Fruit fly (Drosophila melanogaster) whole organism, embryonic: ENCODE results near the gene CG34292.

Experiments used
- BEAF-32 ChIP-seq: fragments of 200-800 bp; sonication (Bioruptor generic); optimal IDR thresholded peaks from 3 replicates; lab custom pipeline; 2017; ENCODE audit warnings: missing biosample characterization, missing genetic modification characterization, mild to moderate bottlenecking, moderate library complexity, missing genetic modification reagents
- CG10209 ChIP-seq: fragments of 200-800 bp; sonication (Bioruptor generic); optimal IDR thresholded peaks from 3 replicates; lab custom pipeline; 2017; ENCODE audit warnings: missing biosample characterization, mild to moderate bottlenecking, missing genetic modification characterization, missing genetic modification reagents
- CG10979 ChIP-seq: fragments of 200-800 bp; sonication (Bioruptor generic); optimal IDR thresholded peaks from 2 replicates; lab custom pipeline; 2018; ENCODE audit warnings: missing biosample characterization, mild to moderate bottlenecking, missing genetic modification characterization, moderate library complexity
- CG11456 ChIP-seq: fragments of 200-800 bp; sonication (Bioruptor generic); IDR thresholded peaks from 3 replicates; pipeline ENCODE4 v1.3.6; 2022; ENCODE audit warnings: missing biosample characterization, missing genetic modification characterization
- CG13894 ChIP-seq: fragments of 200-800 bp; sonication (Bioruptor generic); optimal IDR thresholded peaks from 3 replicates; lab custom pipeline; 2018; ENCODE audit warnings: missing biosample characterization, mild to moderate bottlenecking, missing genetic modification characterization, moderate library complexity
- CG14050 ChIP-seq: fragments of 200-800 bp; sonication (Bioruptor generic); IDR thresholded peaks from 3 replicates; pipeline ENCODE4 v1.3.6; 2022; ENCODE audit warnings: missing biosample characterization, missing genetic modification characterization
- CG17361 ChIP-seq: fragments of 200-800 bp; sonication (Bioruptor generic); IDR thresholded peaks from 3 replicates; pipeline ENCODE4 v1.3.6; 2022; ENCODE audit warnings: missing biosample characterization, missing genetic modification characterization
- CG17568 ChIP-seq: fragments of 200-800 bp; sonication (Bioruptor generic); optimal IDR thresholded peaks from 2 replicates; lab custom pipeline; 2018; ENCODE audit warnings: missing biosample characterization, mild to moderate bottlenecking, missing genetic modification characterization, moderate library complexity
- CG17829 ChIP-seq: fragments of 200-800 bp; optimal IDR thresholded peaks from 2 replicates; lab custom pipeline; 2019; ENCODE audit warnings: missing biosample characterization, mild to moderate bottlenecking, missing genetic modification characterization, moderate library complexity
- CG1832 ChIP-seq: fragments of 200-800 bp; sonication (Bioruptor generic); optimal IDR thresholded peaks from 2 replicates; lab custom pipeline; 2017; ENCODE audit warnings: missing biosample characterization, mild to moderate bottlenecking, missing genetic modification characterization, inconsistent platforms
- CG4424 ChIP-seq: fragments of 200-800 bp; sonication (Bioruptor generic); optimal IDR thresholded peaks from 3 replicates; lab custom pipeline; 2016; ENCODE audit warnings: missing biosample characterization, missing genetic modification characterization
- CG4820 ChIP-seq: fragments of 200-800 bp; sonication (Bioruptor generic); optimal IDR thresholded peaks from 3 replicates; lab custom pipeline; 2016; ENCODE audit warnings: missing biosample characterization, missing genetic modification characterization
- CG5180 ChIP-seq: fragments of 200-800 bp; sonication (Bioruptor generic); optimal IDR thresholded peaks from 3 replicates; lab custom pipeline; 2017; ENCODE audit warnings: missing biosample characterization, missing genetic modification characterization, mild to moderate bottlenecking, moderate library complexity, missing genetic modification reagents
- CG6272 ChIP-seq: fragments of 200-800 bp; sonication (Bioruptor generic); IDR thresholded peaks from 2 replicates; pipeline ENCODE4 v1.3.6; 2022; ENCODE audit warnings: missing biosample characterization, missing genetic modification characterization
- CG6683 ChIP-seq: fragments of 200-800 bp; sonication (Bioruptor generic); optimal IDR thresholded peaks from 2 replicates; lab custom pipeline; 2017; ENCODE audit warnings: missing biosample characterization, mild to moderate bottlenecking, missing genetic modification characterization, missing genetic modification reagents
- CG8281 ChIP-seq: fragments of 200-800 bp; sonication (Bioruptor generic); optimal IDR thresholded peaks from 2 replicates; lab custom pipeline; 2018; ENCODE audit warnings: missing biosample characterization, mild to moderate bottlenecking, missing genetic modification characterization, moderate library complexity
- CG9215 ChIP-seq: fragments of 200-800 bp; sonication (Bioruptor generic); IDR thresholded peaks from 2 replicates; pipeline ENCODE4 v1.3.6; 2022; ENCODE audit warnings: missing biosample characterization, missing genetic modification characterization
- CoRest ChIP-seq: fragments of 200-800 bp; sonication (Bioruptor generic); optimal IDR thresholded peaks from 3 replicates; lab custom pipeline; 2018; ENCODE audit warnings: missing biosample characterization, mild to moderate bottlenecking, missing genetic modification characterization, moderate library complexity
- CrebB ChIP-seq: fragments of 200-800 bp; sonication (Bioruptor generic); optimal IDR thresholded peaks from 3 replicates; lab custom pipeline; 2018; ENCODE audit warnings: missing biosample characterization, mild to moderate bottlenecking, missing genetic modification characterization
- D19A ChIP-seq: fragments of 200-800 bp; optimal IDR thresholded peaks from 3 replicates; lab custom pipeline; 2019; ENCODE audit warnings: missing biosample characterization, mild to moderate bottlenecking, missing genetic modification characterization, moderate library complexity
- D19B ChIP-seq: fragments of 200-800 bp; sonication (Bioruptor generic); optimal IDR thresholded peaks from 2 replicates; lab custom pipeline; 2017; ENCODE audit warnings: missing biosample characterization, mild to moderate bottlenecking, missing genetic modification characterization
- Elba2 ChIP-seq: fragments of 200-800 bp; sonication (Bioruptor generic); optimal IDR thresholded peaks from 3 replicates; lab custom pipeline; 2016; ENCODE audit warnings: missing biosample characterization, missing genetic modification characterization
- Hey ChIP-seq: fragments of 200-800 bp; sonication (Bioruptor generic); optimal IDR thresholded peaks from 3 replicates; lab custom pipeline; 2018; ENCODE audit warnings: missing biosample characterization, mild to moderate bottlenecking, missing genetic modification characterization
- Hmr ChIP-seq: fragments of 200-800 bp; sonication (Bioruptor generic); optimal IDR thresholded peaks from 3 replicates; lab custom pipeline; 2017; ENCODE audit warnings: mild to moderate bottlenecking, missing biosample characterization, missing genetic modification reagents, missing genetic modification characterization
- MESR4 ChIP-seq: fragments of 200-800 bp; sonication (Bioruptor generic); optimal IDR thresholded peaks from 2 replicates; lab custom pipeline; 2018; ENCODE audit warnings: missing biosample characterization, mild to moderate bottlenecking, missing genetic modification characterization, moderate library complexity
- Taf1 ChIP-seq: fragments of 200-800 bp; sonication (Bioruptor generic); IDR thresholded peaks from 2 replicates; pipeline ENCODE4 v1.3.6; 2022; ENCODE audit warnings: missing biosample characterization, missing genetic modification characterization
- Trl ChIP-seq, 3 experiments: fragments of >200 bp in 2 of 3; fragments of 200-800 bp in 1 of 3; sonication (Bioruptor generic) in 1 of 3; optimal IDR thresholded peaks; 2 replicates in 1 of 3; 3 replicates in 2 of 3; lab custom pipeline; 2016 to 2017; ENCODE audit warnings: missing biosample characterization in 1 of 3, missing genetic modification characterization in 1 of 3
- cg ChIP-seq: fragments of 200-800 bp; sonication (Bioruptor generic); optimal IDR thresholded peaks from 3 replicates; lab custom pipeline; 2019; ENCODE audit warnings: missing biosample characterization, mild to moderate bottlenecking, missing genetic modification characterization, moderate library complexity
- crp ChIP-seq, 2 experiments: fragments of 200-800 bp; sonication (Bioruptor generic); optimal IDR thresholded peaks; 2 replicates in 1 of 2; 3 replicates in 1 of 2; lab custom pipeline; 2017; ENCODE audit warnings: missing biosample characterization in 2 of 2, missing genetic modification characterization in 2 of 2, mild to moderate bottlenecking in 1 of 2, moderate library complexity in 1 of 2
- disco-r ChIP-seq: fragments of 200-800 bp; sonication (Bioruptor generic); optimal IDR thresholded peaks from 2 replicates; lab custom pipeline; 2016; ENCODE audit warnings: missing biosample characterization, missing genetic modification characterization
- dysf ChIP-seq: fragments of 200-800 bp; sonication (Bioruptor generic); IDR thresholded peaks from 3 replicates; pipeline ENCODE4 v1.3.6; 2022; ENCODE audit warnings: missing biosample characterization, missing genetic modification characterization
- gcm ChIP-seq: fragments of 200-800 bp; sonication (Bioruptor generic); optimal IDR thresholded peaks from 2 replicates; lab custom pipeline; 2019; ENCODE audit warnings: missing biosample characterization, mild to moderate bottlenecking, missing genetic modification characterization, moderate library complexity
- gem ChIP-seq: fragments of 200-800 bp; sonication (Bioruptor generic); optimal IDR thresholded peaks from 2 replicates; lab custom pipeline; 2019; ENCODE audit warnings: missing biosample characterization, mild to moderate bottlenecking, missing genetic modification characterization, moderate library complexity
- hb ChIP-seq: fragments of 200-800 bp; sonication (Bioruptor generic); IDR thresholded peaks from 3 replicates; pipeline ENCODE4 v1.3.6; 2022; ENCODE audit warnings: missing biosample characterization, missing genetic modification characterization; ENCODE audit not compliant: partially characterized antibody
- hbn ChIP-seq: fragments of 200-800 bp; sonication (Bioruptor generic); IDR thresholded peaks from 2 replicates; pipeline ENCODE4 v1.3.6; 2022; ENCODE audit warnings: missing biosample characterization, missing genetic modification characterization; ENCODE audit not compliant: partially characterized antibody
- jigr1 ChIP-seq: fragments of 200-800 bp; sonication (Bioruptor generic); IDR thresholded peaks from 3 replicates; pipeline ENCODE4 v1.3.6; 2022; ENCODE audit warnings: missing biosample characterization, missing genetic modification characterization
- luna ChIP-seq: fragments of 200-800 bp; sonication (Bioruptor generic); optimal IDR thresholded peaks from 2 replicates; lab custom pipeline; 2016; ENCODE audit warnings: missing biosample characterization, missing genetic modification characterization
- nau ChIP-seq: fragments of 200-800 bp; sonication (Bioruptor generic); optimal IDR thresholded peaks from 3 replicates; lab custom pipeline; 2017; ENCODE audit warnings: missing biosample characterization, mild to moderate bottlenecking, missing genetic modification characterization, missing genetic modification reagents
- p53 ChIP-seq: fragments of 200-800 bp; sonication (Bioruptor generic); optimal IDR thresholded peaks from 2 replicates; lab custom pipeline; 2016; ENCODE audit warnings: missing biosample characterization, missing genetic modification characterization
- pb ChIP-seq: fragments of 200-800 bp; sonication (Bioruptor generic); optimal IDR thresholded peaks from 3 replicates; lab custom pipeline; 2016; ENCODE audit warnings: missing biosample characterization, missing genetic modification characterization
- prd ChIP-seq, 3 experiments: fragments of >200 bp in 2 of 3; fragments of 200-800 bp in 1 of 3; sonication (Bioruptor generic) in 1 of 3; optimal IDR thresholded peaks in 2 of 3; IDR thresholded peaks in 1 of 3; 2 replicates in 2 of 3; 3 replicates in 1 of 3; pipeline versions ENCODE4 v1.3.6 to Lab custom; 2017 to 2022; ENCODE audit warnings: missing biosample characterization in 1 of 3, missing genetic modification characterization in 1 of 3
- pum ChIP-seq: fragments of 200-800 bp; sonication (Bioruptor generic); optimal IDR thresholded peaks from 2 replicates; lab custom pipeline; 2016; ENCODE audit warnings: missing biosample characterization, missing genetic modification characterization
- stwl ChIP-seq: fragments of 200-800 bp; sonication (Bioruptor generic); optimal IDR thresholded peaks from 3 replicates; lab custom pipeline; 2018; ENCODE audit warnings: missing biosample characterization, mild to moderate bottlenecking, missing genetic modification characterization, moderate library complexity
- tap ChIP-seq: fragments of 200-800 bp; optimal IDR thresholded peaks from 3 replicates; lab custom pipeline; 2019; ENCODE audit warnings: missing biosample characterization, mild to moderate bottlenecking, missing genetic modification characterization, moderate library complexity
- wek ChIP-seq: fragments of 200-800 bp; sonication (Bioruptor generic); optimal IDR thresholded peaks from 3 replicates; lab custom pipeline; 2018; ENCODE audit warnings: missing biosample characterization, mild to moderate bottlenecking, missing genetic modification characterization, moderate library complexity

CG34292 gene

DNA sequence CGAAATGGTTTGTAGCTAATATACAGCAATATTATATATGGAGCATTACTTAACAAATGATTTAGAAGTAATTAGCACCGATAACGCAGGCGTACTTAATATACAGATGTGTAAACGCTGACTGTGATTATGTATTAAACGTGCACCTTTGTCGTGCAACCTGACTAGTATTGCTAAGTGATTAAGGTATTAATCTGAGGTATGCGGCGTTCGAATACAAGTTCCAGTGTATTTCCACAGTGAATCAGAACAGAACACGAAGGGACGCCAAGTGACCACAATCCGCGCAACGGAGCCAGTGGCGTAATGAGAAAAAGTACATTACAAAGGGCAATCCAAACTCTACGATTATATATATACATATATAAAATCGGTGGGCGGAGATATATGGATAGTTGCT lies 2.1 kb downstream of the CG34292 start, which contains the start of gene Nep5:
TSS of gene Nep5 (minus strand) at position 101 of the 400 bp plus-strand sequence.
- TF ChIP-seq D19A (tag; lab: Kevin White, UChicago) (no peak), luna (no peak), disco-r (GFP tag; lab: Kevin White, UChicago) (no peak), pum (GFP tag; lab: Kevin White, UChicago) (no peak), CG4424 (GFP tag; lab: Kevin White, UChicago) (no peak)

DNA sequence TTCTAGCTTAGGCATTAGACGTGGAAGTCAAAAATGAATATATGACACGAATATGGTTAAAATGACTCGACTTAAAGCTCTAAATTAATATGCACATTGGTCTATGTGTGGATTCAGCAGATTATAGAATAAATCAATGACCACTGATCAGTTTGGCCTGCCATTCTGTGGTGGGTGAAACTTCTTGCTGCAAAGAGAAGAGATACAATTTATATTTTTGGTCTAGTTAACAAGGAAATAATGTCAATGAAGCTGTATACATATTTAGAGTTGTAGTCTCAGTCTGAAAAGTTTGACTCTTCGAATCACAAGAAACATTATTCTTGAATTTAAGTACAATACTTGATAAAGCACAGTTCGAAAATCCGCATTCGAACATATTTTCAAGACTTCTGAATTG lies 3.1 kb downstream of the CG34292 start, which contains the start of gene CG43935:
TSS of gene CG43935 (plus strand) at position 301 of the 400 bp plus-strand sequence.
- TF ChIP-seq CG14050 (GFP tag; lab: Robert Waterston, UW) (no peak), gcm (GFP tag; lab: Kevin White, UChicago) (no peak), prd (optimal IDR thresholded peaks at IDR 0.05; lab: Kevin White, UChicago) (no peak), prd (GFP tag; IDR thresholded peaks at IDR 0.05; lab: Robert Waterston, UW) (no peak), stwl (tag; lab: Kevin White, UChicago) (no peak)

DNA sequence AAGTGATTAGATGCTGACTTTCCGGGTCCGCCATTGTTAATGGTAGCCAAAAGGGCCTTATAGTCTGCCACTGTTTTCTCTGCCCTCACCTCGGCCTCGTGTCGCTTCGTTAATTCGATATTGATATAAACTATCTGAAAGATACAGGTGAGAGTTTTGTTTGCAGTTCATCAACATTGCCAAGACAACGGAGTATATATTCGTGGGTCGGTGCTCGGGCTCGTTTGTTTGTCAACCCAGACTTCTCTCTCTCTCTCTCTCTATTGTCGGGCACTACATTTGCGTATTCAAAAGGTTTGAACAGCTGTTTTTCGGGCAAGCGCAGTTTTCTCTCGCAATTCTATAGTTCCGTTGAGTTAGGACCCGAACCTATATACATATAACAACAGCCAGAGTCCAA lies 5.3 kb downstream of the CG34292 start:
- peak in 1 of 2 experiments; percentile 47 for TF ChIP-seq crp (GFP tag; optimal IDR thresholded peaks at IDR 0.05; lab: Kevin White, UChicago)
- no peak for TF ChIP-seq Elba2 (GFP tag; lab: Kevin White, UChicago)
- TF ChIP-seq p53 = no peak
- no peak for TF ChIP-seq CG11456 (GFP tag; lab: Robert Waterston, UW)
- TF ChIP-seq CG1832 (GFP tag; lab: Kevin White, UChicago) = no peak
- no peak for TF ChIP-seq CG17568
- no peak for TF ChIP-seq hb (GFP tag; lab: Robert Waterston, UW)
- TF ChIP-seq D19B (GFP tag; lab: Kevin White, UChicago) = no peak
- no peak for TF ChIP-seq CG17361
- no peak for TF ChIP-seq CG6272
- no peak for TF ChIP-seq MESR4 (GFP tag; lab: Kevin White, UChicago)
- no peak for TF ChIP-seq jigr1 (GFP tag; lab: Robert Waterston, UW)
- no peak for TF ChIP-seq CG14050 (GFP tag; lab: Robert Waterston, UW)
- no peak for TF ChIP-seq CG8281
- no peak for TF ChIP-seq dysf (GFP tag; lab: Robert Waterston, UW)
- TF ChIP-seq CG4820 (GFP tag; lab: Kevin White, UChicago) = no peak
- TF ChIP-seq CG10979 (tag; lab: Kevin White, UChicago) = no peak
- peak; percentile 78 for TF ChIP-seq CG13894 (tag; lab: Kevin White, UChicago)
- no peak for TF ChIP-seq CG9215
- no peak for TF ChIP-seq Hey (tag; lab: Kevin White, UChicago)
- TF ChIP-seq CG17829 = no peak
- TF ChIP-seq CoRest (tag; lab: Kevin White, UChicago) = no peak
- TF ChIP-seq CrebB (tag; lab: Kevin White, UChicago) = no peak
- TF ChIP-seq tap (tag; lab: Kevin White, UChicago) = no peak
- peak; percentile 50 for TF ChIP-seq Hmr (GFP tag; lab: Kevin White, UChicago)
- TF ChIP-seq CG10209 (GFP tag; lab: Kevin White, UChicago) = peak; percentile 1
- no peak for TF ChIP-seq CG5180 (GFP tag; lab: Kevin White, UChicago)
- no peak for TF ChIP-seq pb
- TF ChIP-seq Trl (optimal IDR thresholded peaks at IDR 0.05; lab: Kevin White, UChicago) = peak; percentile 1 to 39
- TF ChIP-seq Trl (GFP tag; optimal IDR thresholded peaks at IDR 0.05; lab: Kevin White, UChicago) = no peak
- no peak for TF ChIP-seq CG6683 (GFP tag; lab: Kevin White, UChicago)
- no peak for TF ChIP-seq hbn (GFP tag; lab: Robert Waterston, UW)
- TF ChIP-seq nau (GFP tag; lab: Kevin White, UChicago) = no peak
- TF ChIP-seq gem (tag; lab: Kevin White, UChicago) = no peak
- no peak for TF ChIP-seq BEAF-32 (GFP tag; lab: Kevin White, UChicago)
- peak; percentile 9 for TF ChIP-seq wek
- no peak for TF ChIP-seq Taf1 (GFP tag; lab: Robert Waterston, UW)
- TF ChIP-seq cg (GFP tag; lab: Kevin White, UChicago) = no peak
